Worm (Caenorhabditis elegans): ENCODE data around the gene ncx-7.

DNA sequence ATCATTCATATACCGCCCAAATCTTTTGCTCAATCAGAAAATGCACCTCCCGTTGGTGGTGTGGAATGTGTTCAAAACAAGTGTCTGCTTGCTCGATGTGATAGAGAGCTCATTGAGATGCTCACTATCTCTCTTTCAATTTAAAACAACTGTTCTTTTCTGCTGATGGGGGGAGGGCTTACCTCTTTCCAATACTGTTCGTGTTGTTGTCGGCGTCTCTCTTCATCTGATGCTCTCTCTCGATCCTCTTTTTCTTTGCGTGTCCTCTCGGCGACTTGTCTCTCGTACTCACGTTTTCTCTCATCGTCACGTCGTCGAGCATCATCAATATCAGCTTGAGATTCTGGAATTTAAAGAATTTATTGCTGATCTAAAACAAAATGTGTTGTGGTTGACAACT is 21.9 kb upstream of the ncx-7 start:
- TF ChIP-seq pha-4 (tag; optimal IDR thresholded peaks at IDR 0.05) (no peak), sptf-1 (tag; optimal IDR thresholded peaks at IDR 0.05) (no peak), M03D4.4 (tag; optimal IDR thresholded peaks at IDR 0.05) (no peak), lin-13 (tag; optimal IDR thresholded peaks at IDR 0.05) (no peak), ztf-11 (tag; optimal IDR thresholded peaks at IDR 0.05) (no peak)

Data from whole organism, mixed stage, embryonic.